Worm (Caenorhabditis elegans): ENCODE results near the gene F59A6.4.
A peak's percentile ranks its signal among the peaks of the same experiment; 100 is the strongest.

F59A6.4 gene

DNA sequence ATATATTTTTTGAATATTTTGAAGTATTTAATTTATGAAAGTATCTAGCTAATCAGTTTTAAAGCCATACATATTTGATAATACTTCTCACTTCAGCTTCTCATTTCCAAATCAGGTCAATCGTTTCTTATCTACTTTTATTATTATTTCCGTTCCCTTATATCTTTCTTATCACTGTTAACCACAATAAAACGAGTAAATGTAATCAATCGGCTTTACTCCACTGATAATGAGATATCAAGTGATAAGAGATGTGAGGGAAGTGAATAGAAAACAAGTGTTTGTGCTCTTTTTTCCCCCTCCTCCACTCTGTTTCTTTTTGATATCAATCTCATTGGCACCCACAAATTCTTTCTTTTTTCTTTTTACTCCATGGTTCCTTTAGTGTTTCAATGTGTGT is 38.3 kb upstream of the F59A6.4 start:
- TF ChIP-seq nhr-12 (tag; optimal IDR thresholded peaks at IDR 0.05) (no peak), bed-3 (GFP tag; optimal IDR thresholded peaks at IDR 0.05) (no peak), unc-39 (tag; optimal IDR thresholded peaks at IDR 0.05) (no peak), nhr-237 (tag; optimal IDR thresholded peaks at IDR 0.05) (no peak), ceh-43 (GFP tag; optimal IDR thresholded peaks at IDR 0.05) (no peak), elt-1 (tag; optimal IDR thresholded peaks at IDR 0.05; ENCODE audit: borderline replicate concordance, insufficient read depth) (no peak), flh-1 (GFP tag; optimal IDR thresholded peaks at IDR 0.05) (no peak), lin-32 (GFP tag; optimal IDR thresholded peaks at IDR 0.05) (no peak), zip-8 (tag; optimal IDR thresholded peaks at IDR 0.05) (no peak), ztf-11 (tag; optimal IDR thresholded peaks at IDR 0.05) (no peak), mls-2 (tag; optimal IDR thresholded peaks at IDR 0.05) (no peak), tbx-8 (GFP tag; optimal IDR thresholded peaks at IDR 0.05) (no peak), unc-62 (GFP tag; optimal IDR thresholded peaks at IDR 0.05) (no peak)

DNA sequence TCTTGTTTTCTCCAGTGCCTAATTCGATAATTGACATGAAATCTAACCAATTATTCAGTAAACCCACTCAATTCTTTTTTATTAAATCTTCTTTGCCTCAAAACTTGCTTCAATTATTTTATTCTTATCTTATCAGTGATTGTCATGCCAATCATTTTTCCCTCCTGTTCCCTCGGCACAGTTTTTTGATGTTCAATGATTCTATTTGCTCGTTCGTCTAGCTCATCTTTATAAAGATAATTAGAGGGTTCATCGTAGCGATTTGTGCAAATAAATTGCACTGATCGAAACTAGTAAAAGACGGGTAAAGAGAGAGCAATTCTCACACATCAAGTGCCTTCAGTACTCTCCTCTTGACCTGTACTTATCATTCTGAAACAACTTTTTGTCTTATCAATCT is 37.2 kb upstream of the F59A6.4 start:
- no peak for TF ChIP-seq nhr-12 (tag; optimal IDR thresholded peaks at IDR 0.05)
- no peak for TF ChIP-seq nhr-2 (tag; optimal IDR thresholded peaks at IDR 0.05)
- TF ChIP-seq cnd-1 (tag; optimal IDR thresholded peaks at IDR 0.05), result no peak
- TF ChIP-seq mab-5 (tag; optimal IDR thresholded peaks at IDR 0.05), result no peak

DNA sequence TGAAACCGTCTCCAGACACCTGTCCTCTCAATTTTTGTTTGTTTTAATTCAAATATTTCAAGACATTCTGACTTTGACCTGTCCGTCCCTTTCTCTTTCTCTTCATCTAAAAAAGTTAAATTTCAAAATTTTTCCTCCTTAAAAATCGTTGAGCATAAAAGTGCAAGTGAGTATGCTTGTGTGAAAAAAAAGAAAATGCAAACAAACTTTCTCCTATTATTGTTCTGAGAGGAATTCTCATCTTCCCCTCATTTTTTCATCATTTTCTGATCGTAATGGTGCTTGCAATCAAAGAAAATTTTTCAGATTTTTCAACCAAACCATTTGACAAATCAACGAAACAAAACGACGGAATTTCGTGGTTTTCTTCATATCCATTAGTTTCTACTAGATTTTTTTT is 36.0 kb upstream of the F59A6.4 start, which contains the start of gene shc-2:
shc-2 (plus strand) TSS at position 301 of the 400 bp plus-strand sequence.
- no peak for TF ChIP-seq flh-1 (GFP tag; optimal IDR thresholded peaks at IDR 0.05)
- no peak for TF ChIP-seq tbx-8 (GFP tag; optimal IDR thresholded peaks at IDR 0.05)
- TF ChIP-seq sptf-1 (tag; optimal IDR thresholded peaks at IDR 0.05), result no peak
- no peak for TF ChIP-seq ceh-43 (GFP tag; optimal IDR thresholded peaks at IDR 0.05)
- no peak for TF ChIP-seq mab-5 (tag; optimal IDR thresholded peaks at IDR 0.05)
- TF ChIP-seq zip-8 (tag; optimal IDR thresholded peaks at IDR 0.05), result no peak
- no peak for TF ChIP-seq elt-1 (tag; optimal IDR thresholded peaks at IDR 0.05; ENCODE audit: borderline replicate concordance, insufficient read depth)
- TF ChIP-seq elt-3 (tag; optimal IDR thresholded peaks at IDR 0.05), result no peak
- TF ChIP-seq hlh-1 (tag; optimal IDR thresholded peaks at IDR 0.05), result no peak
- no peak for TF ChIP-seq nhr-28 (tag; optimal IDR thresholded peaks at IDR 0.05)
- TF ChIP-seq blmp-1 (tag; optimal IDR thresholded peaks at IDR 0.05), result no peak
- no peak for TF ChIP-seq nhr-76 (tag; optimal IDR thresholded peaks at IDR 0.05)
- no peak for TF ChIP-seq cnd-1 (tag; optimal IDR thresholded peaks at IDR 0.05)
- no peak for TF ChIP-seq ces-1 (GFP tag; optimal IDR thresholded peaks at IDR 0.05)
- TF ChIP-seq sem-2 (GFP tag; optimal IDR thresholded peaks at IDR 0.05), result no peak
- TF ChIP-seq ham-2 (GFP tag; optimal IDR thresholded peaks at IDR 0.05), result no peak

DNA sequence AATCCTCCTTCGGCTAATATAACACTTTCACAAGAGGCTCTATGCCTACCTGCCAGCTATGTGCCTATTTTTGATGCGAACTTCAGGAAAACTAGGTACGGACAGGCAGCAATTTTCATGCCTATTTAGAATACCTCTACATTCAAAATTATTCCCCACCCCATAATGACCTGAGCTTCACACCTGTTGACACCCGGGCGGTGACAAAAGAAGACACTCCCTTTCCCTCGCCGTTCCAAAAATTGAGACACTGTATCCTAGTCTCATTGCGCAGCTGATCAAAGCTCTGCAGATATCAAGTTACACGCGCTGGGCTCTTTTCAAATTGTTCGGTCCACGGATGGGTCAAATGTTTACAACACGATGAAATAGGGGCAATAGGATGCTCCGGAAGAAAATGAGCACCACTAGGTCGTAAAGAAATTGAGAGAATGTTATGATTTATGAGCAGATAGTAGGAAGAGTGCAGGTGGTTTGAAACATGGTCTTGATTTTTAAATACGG is 30.4 kb upstream of the F59A6.4 start:
- TF ChIP-seq lin-32 (GFP tag; optimal IDR thresholded peaks at IDR 0.05), result peak; percentile 54
- no peak for TF ChIP-seq zip-8 (tag; optimal IDR thresholded peaks at IDR 0.05)
- TF ChIP-seq cnd-1 (tag; optimal IDR thresholded peaks at IDR 0.05), result no peak

DNA sequence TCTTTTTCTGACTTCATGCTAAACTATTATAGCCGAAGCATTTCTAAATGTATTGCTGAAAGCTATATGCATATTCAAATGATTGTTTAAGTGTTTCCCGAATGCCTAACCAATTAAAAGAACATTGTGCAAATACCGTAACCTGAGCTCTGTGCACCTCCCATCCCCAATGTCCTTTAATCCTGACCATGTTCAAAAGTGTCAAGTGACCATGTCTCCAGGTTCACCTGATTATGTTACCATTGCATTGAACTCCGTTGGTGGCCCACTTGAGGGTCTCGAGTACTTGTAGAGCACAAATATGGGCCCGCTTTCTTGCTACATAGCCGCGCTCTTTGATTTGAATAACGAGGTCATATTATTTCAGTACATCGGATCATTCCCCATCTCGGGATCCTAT is 29.6 kb upstream of the F59A6.4 start:
- TF ChIP-seq nhr-2 (tag; optimal IDR thresholded peaks at IDR 0.05), result peak; percentile 67
- peak; percentile 24 for TF ChIP-seq pha-4 (tag; optimal IDR thresholded peaks at IDR 0.05)
- TF ChIP-seq drap-1 (GFP tag; optimal IDR thresholded peaks at IDR 0.05), result no peak

DNA sequence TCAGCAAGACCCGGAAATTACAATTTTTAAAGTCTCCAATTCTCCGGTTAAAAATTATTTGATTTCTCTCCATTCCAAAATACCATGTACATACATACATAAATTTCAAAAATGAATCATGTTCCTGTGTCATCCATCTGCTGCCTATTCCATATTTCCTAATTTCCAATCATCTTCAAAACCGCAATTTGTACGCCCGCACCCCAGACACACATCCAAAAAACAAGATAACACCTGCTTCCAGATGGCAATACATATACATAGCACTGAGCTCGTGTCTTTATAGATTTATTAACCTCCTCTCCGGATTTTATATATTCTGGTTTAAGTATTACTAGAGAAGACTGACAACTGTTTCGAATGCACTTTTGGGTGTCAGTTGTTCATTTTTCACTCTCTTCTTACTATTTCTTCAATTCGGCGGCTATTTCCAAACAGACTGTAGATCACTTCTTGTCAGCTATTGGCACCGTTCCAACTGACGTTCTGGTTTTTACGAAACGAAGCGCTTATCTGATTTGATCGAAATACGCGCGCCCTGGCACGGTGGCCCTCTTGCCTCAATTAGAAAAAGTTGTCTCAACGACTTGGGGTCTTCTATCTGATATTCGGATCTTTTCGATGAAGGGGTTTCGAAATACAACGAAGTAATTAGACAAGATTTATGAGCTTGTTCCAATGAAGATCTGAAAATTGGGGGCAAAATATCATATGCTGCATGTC is 23.0 kb upstream of the F59A6.4 start:
- TF ChIP-seq lin-32 (GFP tag; optimal IDR thresholded peaks at IDR 0.05) (peak; percentile 92), mls-2 (tag; optimal IDR thresholded peaks at IDR 0.05) (no peak), hlh-1 (tag; optimal IDR thresholded peaks at IDR 0.05) (peak; percentile 21)

DNA sequence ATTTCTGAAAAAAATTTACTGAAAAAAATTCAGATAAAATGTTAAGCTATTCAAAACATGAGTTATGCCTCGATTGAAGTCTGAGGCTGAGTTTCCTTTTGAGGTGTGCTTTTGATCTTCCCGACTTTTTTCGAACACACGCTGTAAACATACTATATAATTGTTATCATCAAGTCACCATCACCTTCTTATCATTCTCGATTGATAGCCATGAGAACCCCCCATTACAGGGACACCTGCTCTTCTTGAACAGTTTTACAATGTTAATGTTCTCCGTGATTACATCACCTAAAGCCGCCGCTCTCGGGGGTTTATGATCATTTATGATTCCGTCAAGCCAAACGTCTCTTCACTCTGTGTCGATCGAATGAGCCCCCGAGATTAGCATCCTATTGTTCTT is 20.7 kb upstream of the F59A6.4 start:
- TF ChIP-seq drap-1 (GFP tag; optimal IDR thresholded peaks at IDR 0.05), result no peak
- TF ChIP-seq mab-5 (tag; optimal IDR thresholded peaks at IDR 0.05), result no peak
- TF ChIP-seq unc-120 (tag; optimal IDR thresholded peaks at IDR 0.05; ENCODE audit: poor library complexity, severe bottlenecking), result no peak
- no peak for TF ChIP-seq mls-2 (tag; optimal IDR thresholded peaks at IDR 0.05)

Data from whole organism, mixed stage, embryonic.